Fruit fly (Drosophila melanogaster): ENCODE results near the gene Inx2.

- TF ChIP-seq usp (GFP tag; optimal IDR thresholded peaks at IDR 0.05), result no peak
- peak; percentile 82 for TF ChIP-seq fru (GFP tag; optimal IDR thresholded peaks at IDR 0.05)
- no peak for TF ChIP-seq dl (GFP tag; optimal IDR thresholded peaks at IDR 0.05; ENCODE audit: insufficient read depth in 1 of 2, partially characterized antibody in 2 of 2)
- peak; percentile 87 for TF ChIP-seq Sp1 (GFP tag; optimal IDR thresholded peaks at IDR 0.05)
Observed at dm6 chrX:6993753-6994152, 4.7 kb upstream of the Inx2 start.

Data from whole organism, wandering third instar larva.